Worm (Caenorhabditis elegans) whole organism, L4 larva: ENCODE measurements around the gene F56A8.5.
A peak's percentile ranks its signal among the peaks of the same experiment; 100 is the strongest.

ENCODE experiments used
- D1046.2 ChIP-seq: fragments of 200-800 bp; sonication (Bioruptor generic); IDR thresholded peaks from 2 replicates; pipeline ENCODE4 v1.3.6; 2022; ENCODE audit warnings: missing genetic modification characterization, missing compliant biosample characterization
- F26F4.8 ChIP-seq: fragments of 200-800 bp; sonication (Bioruptor generic); conservative IDR thresholded peaks from 2 replicates; pipeline ENCODE4 v1.3.6; 2022; ENCODE audit warnings: missing genetic modification characterization, missing compliant biosample characterization
- T26A8.4 ChIP-seq: fragments of 200-800 bp; sonication (Bioruptor generic); IDR thresholded peaks from 2 replicates; pipeline ENCODE4 v1.3.6; 2022; ENCODE audit warnings: missing genetic modification characterization, missing compliant biosample characterization
- Y105C5A.15 ChIP-seq: fragments of 200-800 bp; sonication (Bioruptor generic); IDR thresholded peaks from 2 replicates; pipeline ENCODE4 v1.3.6; 2022; ENCODE audit warnings: missing genetic modification characterization, missing compliant biosample characterization
- Y48G9A.11 ChIP-seq: fragments of 200-800 bp; sonication (Bioruptor generic); IDR thresholded peaks from 2 replicates; pipeline ENCODE4 v1.3.6; 2022; ENCODE audit warnings: missing genetic modification reagents, missing genetic modification characterization, missing compliant biosample characterization
- ZK337.2 ChIP-seq: fragments of 200-800 bp; sonication (Bioruptor generic); IDR thresholded peaks from 2 replicates; pipeline ENCODE4 v1.3.6; 2022; ENCODE audit warnings: missing genetic modification reagents, missing genetic modification characterization, missing compliant biosample characterization
- aha-1 ChIP-seq: fragments of 150-350 bp; peaks from one replicate; lab custom pipeline; 2014; ENCODE audit warnings: missing biosample characterization, missing genetic modification characterization
- arid-1 ChIP-seq: fragments of 200-800 bp; sonication (Bioruptor generic); conservative IDR thresholded peaks from 2 replicates; pipeline ENCODE4 v1.3.6; 2022; ENCODE audit warnings: missing genetic modification reagents, missing genetic modification characterization, missing compliant biosample characterization
- attf-4 ChIP-seq: sonication (generic microtip); optimal IDR thresholded peaks from 3 replicates; lab custom pipeline; 2017; ENCODE audit warnings: missing biosample characterization, missing genetic modification characterization
- ceh-20 ChIP-seq: fragments of 200-800 bp; sonication (Bioruptor generic); IDR thresholded peaks from 2 replicates; pipeline ENCODE4 v1.3.6; 2022; ENCODE audit warnings: missing genetic modification reagents, missing genetic modification characterization, missing compliant biosample characterization
- ceh-28 ChIP-seq: fragments of 150-350 bp; optimal IDR thresholded peaks from 2 replicates; lab custom pipeline; 2014; ENCODE audit warnings: missing biosample characterization, missing genetic modification reagents, missing genetic modification characterization
- cey-2 ChIP-seq: sonication (generic microtip); optimal IDR thresholded peaks from 3 replicates; lab custom pipeline; 2017; ENCODE audit warnings: missing genetic modification characterization, mild to moderate bottlenecking, missing compliant biosample characterization, antibody characterized with exemption, borderline replicate concordance; ENCODE audit not compliant: insufficient read depth
- daf-16 ChIP-seq, 3 experiments: sonication (generic microtip); optimal IDR thresholded peaks; 2 replicates each; lab custom pipeline; 2016 to 2017; ENCODE audit warnings: missing genetic modification characterization in 3 of 3, missing genetic modification reagents in 3 of 3, mild to moderate bottlenecking in 2 of 3, missing compliant biosample characterization in 2 of 3, missing biosample characterization in 1 of 3, moderate library complexity in 1 of 3
- dmd-6 ChIP-seq: fragments of 200-800 bp; sonication (Bioruptor generic); IDR thresholded peaks from 2 replicates; pipeline ENCODE4 v1.3.6; 2022; ENCODE audit warnings: missing genetic modification reagents, missing genetic modification characterization, missing compliant biosample characterization
- dmd-8 ChIP-seq: fragments of 200-800 bp; sonication (Bioruptor generic); IDR thresholded peaks from 2 replicates; pipeline ENCODE4 v1.3.6; 2022; ENCODE audit warnings: missing genetic modification characterization, missing compliant biosample characterization
- dmd-9 ChIP-seq: fragments of 200-800 bp; sonication (Bioruptor generic); IDR thresholded peaks from 2 replicates; pipeline ENCODE4 v1.3.6; 2022; ENCODE audit warnings: missing genetic modification reagents, missing genetic modification characterization, missing compliant biosample characterization
- dve-1 ChIP-seq: sonication (generic microtip); optimal IDR thresholded peaks from 2 replicates; lab custom pipeline; 2017; ENCODE audit warnings: antibody characterized with exemption, mild to moderate bottlenecking, missing genetic modification characterization, missing compliant biosample characterization; ENCODE audit not compliant: insufficient read depth
- fos-1 ChIP-seq: fragments of 150-350 bp; optimal IDR thresholded peaks from 2 replicates; lab custom pipeline; 2014; ENCODE audit warnings: missing biosample characterization, missing genetic modification characterization
- hmg-1.1 ChIP-seq: fragments of 200-800 bp; sonication (Bioruptor generic); IDR thresholded peaks from 2 replicates; pipeline ENCODE4 v1.3.6; 2022; ENCODE audit warnings: missing genetic modification reagents, missing genetic modification characterization, missing compliant biosample characterization
- jun-1 ChIP-seq: fragments of 150-350 bp; optimal IDR thresholded peaks from 2 replicates; lab custom pipeline; 2014; ENCODE audit warnings: missing biosample characterization, missing genetic modification reagents, missing genetic modification characterization
- lin-1 ChIP-seq: fragments of 200-800 bp; sonication (Bioruptor generic); IDR thresholded peaks from 2 replicates; pipeline ENCODE4 v1.3.6; 2022; ENCODE audit warnings: missing genetic modification reagents, missing genetic modification characterization, missing compliant biosample characterization
- lin-13 ChIP-seq: fragments of 150-350 bp; optimal IDR thresholded peaks from 2 replicates; lab custom pipeline; 2014; ENCODE audit warnings: missing biosample characterization, missing genetic modification reagents, missing genetic modification characterization
- lin-38 ChIP-seq: fragments of 200-800 bp; sonication (Bioruptor generic); IDR thresholded peaks from 2 replicates; pipeline ENCODE4 v1.3.6; 2022; ENCODE audit warnings: missing genetic modification reagents, missing genetic modification characterization, missing compliant biosample characterization
- lir-3 ChIP-seq: sonication (generic microtip); optimal IDR thresholded peaks from 2 replicates; lab custom pipeline; 2016; ENCODE audit warnings: mild to moderate bottlenecking, missing genetic modification characterization, missing compliant biosample characterization
- mdl-1 ChIP-seq, 2 experiments: fragments of 150-350 bp in 1 of 2; sonication (generic microtip) in 1 of 2; optimal IDR thresholded peaks; 2 replicates each; lab custom pipeline; 2014 to 2017; ENCODE audit warnings: missing biosample characterization in 2 of 2, missing genetic modification characterization in 2 of 2
- mes-2 ChIP-seq: sonication (generic microtip); optimal IDR thresholded peaks from 2 replicates; lab custom pipeline; 2016; ENCODE audit warnings: missing genotype, mild to moderate bottlenecking, missing genetic modification characterization, missing compliant biosample characterization; ENCODE audit not compliant: poor library complexity, severe bottlenecking
- nhr-10 ChIP-seq: fragments of 150-350 bp; optimal IDR thresholded peaks from 2 replicates; lab custom pipeline; 2014; ENCODE audit warnings: missing biosample characterization, missing genetic modification characterization
- nhr-102 ChIP-seq: sonication (generic microtip); optimal IDR thresholded peaks from 2 replicates; lab custom pipeline; 2016; ENCODE audit warnings: mild to moderate bottlenecking, missing genetic modification characterization, moderate library complexity, missing compliant biosample characterization
- nhr-11 ChIP-seq: fragments of 150-350 bp; optimal IDR thresholded peaks from 2 replicates; lab custom pipeline; 2014; ENCODE audit warnings: missing biosample characterization, missing genetic modification characterization
- nhr-25 ChIP-seq: sonication (generic microtip); optimal IDR thresholded peaks from 2 replicates; lab custom pipeline; 2017; ENCODE audit warnings: missing genetic modification characterization, mild to moderate bottlenecking, missing compliant biosample characterization, antibody characterized with exemption, moderate library complexity, borderline replicate concordance; ENCODE audit not compliant: insufficient read depth
- nhr-41 ChIP-seq: fragments of 200-800 bp; sonication (Bioruptor generic); IDR thresholded peaks from 2 replicates; pipeline ENCODE4 v1.3.6; 2022; ENCODE audit warnings: missing genetic modification reagents, missing genetic modification characterization, missing compliant biosample characterization
- nhr-42 ChIP-seq: fragments of 200-800 bp; sonication (Bioruptor generic); IDR thresholded peaks from 2 replicates; pipeline ENCODE4 v1.3.6; 2022; ENCODE audit warnings: missing genetic modification characterization, missing compliant biosample characterization
- nhr-48 ChIP-seq: sonication (generic microtip); optimal IDR thresholded peaks from 2 replicates; lab custom pipeline; 2016; ENCODE audit warnings: mild to moderate bottlenecking, missing genetic modification characterization, missing compliant biosample characterization
- nhr-6 ChIP-seq: fragments of 150-350 bp; optimal IDR thresholded peaks from 2 replicates; lab custom pipeline; 2014; ENCODE audit warnings: missing biosample characterization, missing genetic modification characterization
- nhr-77 ChIP-seq: fragments of 150-350 bp; optimal IDR thresholded peaks from 2 replicates; lab custom pipeline; 2014; ENCODE audit warnings: missing biosample characterization, missing genetic modification characterization
- pha-4 ChIP-seq, 2 experiments: fragments of 150-350 bp in 1 of 2; fragments of 200-800 bp in 1 of 2; sonication (Bioruptor generic) in 1 of 2; IDR thresholded peaks in 1 of 2; optimal IDR thresholded peaks in 1 of 2; 2 replicates each; pipeline versions ENCODE4 v1.3.6 to Lab custom; 2014 to 2022; ENCODE audit warnings: missing genetic modification characterization in 2 of 2, missing genetic modification reagents in 2 of 2, missing biosample characterization in 1 of 2, missing compliant biosample characterization in 1 of 2
- pqm-1 ChIP-seq: sonication (generic microtip); optimal IDR thresholded peaks from 2 replicates; lab custom pipeline; 2017; ENCODE audit warnings: missing biosample characterization, missing genetic modification characterization
- rbr-2 ChIP-seq: sonication (generic microtip); optimal IDR thresholded peaks from 2 replicates; lab custom pipeline; 2016; ENCODE audit warnings: missing genotype, missing genetic modification characterization, missing compliant biosample characterization
- sdz-12 ChIP-seq: fragments of 200-800 bp; sonication (Bioruptor generic); optimal IDR thresholded peaks from 2 replicates; lab custom pipeline; 2018; ENCODE audit warnings: mild to moderate bottlenecking, missing genetic modification characterization, missing compliant biosample characterization
- snpc-1.2 ChIP-seq: fragments of 200-800 bp; sonication (Bioruptor generic); IDR thresholded peaks from 2 replicates; pipeline ENCODE4 v1.3.6; 2022; ENCODE audit warnings: missing genetic modification reagents, missing genetic modification characterization, missing compliant biosample characterization
- snpc-4 ChIP-seq: fragments of 150-350 bp; optimal IDR thresholded peaks from 2 replicates; lab custom pipeline; 2014; ENCODE audit warnings: missing biosample characterization, missing genetic modification characterization
- tra-1 ChIP-seq: fragments of 200-800 bp; sonication (Bioruptor generic); IDR thresholded peaks from 2 replicates; pipeline ENCODE4 v1.3.6; 2022; ENCODE audit warnings: missing genetic modification reagents, missing genetic modification characterization, missing compliant biosample characterization
- unc-39 ChIP-seq: sonication (generic microtip); optimal IDR thresholded peaks from 2 replicates; lab custom pipeline; 2017; ENCODE audit warnings: missing biosample characterization, missing genetic modification characterization
- zag-1 ChIP-seq: fragments of 150-350 bp; optimal IDR thresholded peaks from 2 replicates; lab custom pipeline; 2014; ENCODE audit warnings: missing biosample characterization, missing genetic modification characterization

F56A8.5 gene

ce11 chrIII:13265566-13265965, at the start of gene F56A8.5:
TSS of gene F56A8.5 (plus strand) at chrIII:13265866.
- no peak for TF ChIP-seq dmd-8
- no peak for TF ChIP-seq nhr-102 (tag; lab: Kevin White, UChicago)
- no peak for TF ChIP-seq nhr-41
- no peak for TF ChIP-seq lin-1 (GFP tag; lab: Robert Waterston, UW)
- no peak for TF ChIP-seq nhr-48 (tag; lab: Kevin White, UChicago)
- no peak for TF ChIP-seq nhr-25 (tag; lab: Kevin White, UChicago)
- no peak for TF ChIP-seq ZK337.2
- no peak for TF ChIP-seq Y105C5A.15
- no peak for TF ChIP-seq dmd-6
- no peak for TF ChIP-seq F26F4.8
- no peak for TF ChIP-seq T26A8.4
- no peak for TF ChIP-seq jun-1 (tag; lab: Kevin White, UChicago)
- no peak for TF ChIP-seq cey-2 (tag; lab: Kevin White, UChicago)
- TF ChIP-seq nhr-11 (tag; lab: Kevin White, UChicago) = no peak
- TF ChIP-seq lin-13 (GFP tag; lab: Kevin White, UChicago) = no peak
- TF ChIP-seq attf-4 = no peak
- no peak for TF ChIP-seq snpc-1.2 (GFP tag; lab: Robert Waterston, UW)
- TF ChIP-seq rbr-2 (tag; lab: Kevin White, UChicago) = no peak

- no peak for TF ChIP-seq pqm-1
- no peak for TF ChIP-seq daf-16 (GFP tag; optimal IDR thresholded peaks at IDR 0.05; lab: Kevin White, UChicago)
- TF ChIP-seq daf-16 (tag; optimal IDR thresholded peaks at IDR 0.05; lab: Kevin White, UChicago) = no peak
- no peak for TF ChIP-seq nhr-6 (tag; lab: Kevin White, UChicago)
- TF ChIP-seq sdz-12 (GFP tag; lab: Kevin White, UChicago) = no peak
- TF ChIP-seq arid-1 (GFP tag; lab: Robert Waterston, UW) = no peak
- TF ChIP-seq mes-2 (tag; lab: Kevin White, UChicago) = no peak
- no peak for TF ChIP-seq nhr-77 (tag; lab: Kevin White, UChicago)
- TF ChIP-seq ceh-20 (GFP tag; lab: Robert Waterston, UW) = no peak
- no peak for TF ChIP-seq dmd-6
- no peak for TF ChIP-seq cey-2 (tag; lab: Kevin White, UChicago)
- no peak for TF ChIP-seq mdl-1 (tag; optimal IDR thresholded peaks at IDR 0.05; lab: Kevin White, UChicago)
- TF ChIP-seq unc-39 (tag; lab: Kevin White, UChicago) = no peak
- TF ChIP-seq tra-1 (GFP tag; lab: Robert Waterston, UW) = no peak
Observed at ce11 chrIII:13216488-13217016, 49.1 kb upstream of the F56A8.5 start.

ce11 chrIII:13222772-13223171, 42.9 kb upstream of the F56A8.5 start, which contains the start of gene Y43F4A.1:
TSS of gene Y43F4A.1 (plus strand) at chrIII:13223072.
- TF ChIP-seq aha-1 (tag; lab: Kevin White, UChicago) (peak; percentile 40), zag-1 (tag; lab: Kevin White, UChicago) (no peak)

ce11 chrIII:13224395-13224794, 41.3 kb upstream of the F56A8.5 start:
- TF ChIP-seq D1046.2 (GFP tag; lab: Robert Waterston, UW) (peak; percentile 36; the same call in 1 of the 2 replicates), nhr-10 (tag; lab: Kevin White, UChicago) (no peak), dmd-6 (no peak), fos-1 (tag; lab: Kevin White, UChicago) (no peak), snpc-4 (tag; lab: Kevin White, UChicago) (no peak), ceh-28 (tag; lab: Kevin White, UChicago) (no peak), nhr-42 (GFP tag; lab: Robert Waterston, UW) (0 out of 2 replicates have a peak, but pooled peaks have one; percentile 15), hmg-1.1 (GFP tag; lab: Robert Waterston, UW) (peak; percentile 62), dve-1 (tag; lab: Kevin White, UChicago) (peak; percentile 29), lir-3 (tag; lab: Kevin White, UChicago) (no peak), F26F4.8 (peak; percentile 61; the same call in 1 of the 2 replicates), rbr-2 (tag; lab: Kevin White, UChicago) (no peak), dmd-9 (GFP tag; lab: Robert Waterston, UW) (no peak), tra-1 (GFP tag; lab: Robert Waterston, UW) (no peak; the same call in none of the 2 replicates), lin-38 (GFP tag; lab: Robert Waterston, UW) (peak; percentile 60), pha-4 (GFP tag; IDR thresholded peaks at IDR 0.05; lab: Robert Waterston, UW) (no peak; the same call in 1 of the 2 replicates), pha-4 (tag; optimal IDR thresholded peaks at IDR 0.05; lab: Kevin White, UChicago) (no peak), Y48G9A.11 (GFP tag; lab: Robert Waterston, UW) (0 out of 2 replicates have a peak, but pooled peaks have one; percentile 43), daf-16 (GFP tag; optimal IDR thresholded peaks at IDR 0.05; lab: Kevin White, UChicago) (no peak), daf-16 (tag; optimal IDR thresholded peaks at IDR 0.05; lab: Kevin White, UChicago) (peak; percentile 20)
